Worm (Caenorhabditis elegans) whole organism, L2 larva: Measurements from ENCODE around the gene egg-1.

Experiments used
- alr-1 ChIP-seq: fragments of 150-350 bp; optimal IDR thresholded peaks from 2 replicates; lab custom pipeline; 2014; ENCODE audit warnings: missing biosample characterization, missing genetic modification characterization
- aly-2 ChIP-seq: fragments of 150-350 bp; optimal IDR thresholded peaks from 2 replicates; lab custom pipeline; 2014; ENCODE audit warnings: missing biosample characterization, missing genetic modification characterization
- ama-1 ChIP-seq: fragments of 150-350 bp; optimal IDR thresholded peaks from 2 replicates; lab custom pipeline; 2018; ENCODE audit warnings: inconsistent platforms
- egl-27 ChIP-seq: sonication (generic microtip); optimal IDR thresholded peaks from 3 replicates; lab custom pipeline; 2017; ENCODE audit warnings: missing biosample characterization, missing genetic modification reagents, missing genetic modification characterization
- elt-3 ChIP-seq: sonication (generic microtip); optimal IDR thresholded peaks from 2 replicates; lab custom pipeline; 2017; ENCODE audit warnings: missing biosample characterization, missing genetic modification characterization
- fos-1 ChIP-seq: fragments of 150-350 bp; optimal IDR thresholded peaks from 2 replicates; lab custom pipeline; 2014; ENCODE audit warnings: missing biosample characterization, missing genetic modification characterization
- nhr-25 ChIP-seq: fragments of 150-350 bp; sonication (generic microtip); optimal IDR thresholded peaks from 3 replicates; lab custom pipeline; 2014; ENCODE audit warnings: missing biosample characterization, missing genetic modification characterization
- snpc-4 ChIP-seq: fragments of 150-350 bp; optimal IDR thresholded peaks from 2 replicates; lab custom pipeline; 2014; ENCODE audit warnings: missing biosample characterization, missing genetic modification characterization
- zag-1 ChIP-seq: fragments of 150-350 bp; optimal IDR thresholded peaks from 2 replicates; lab custom pipeline; 2014; ENCODE audit warnings: missing biosample characterization, missing genetic modification characterization
- ztf-11 ChIP-seq: sonication (generic microtip); optimal IDR thresholded peaks from 2 replicates; lab custom pipeline; 2017; ENCODE audit warnings: missing biosample characterization, missing genetic modification characterization

DNA sequence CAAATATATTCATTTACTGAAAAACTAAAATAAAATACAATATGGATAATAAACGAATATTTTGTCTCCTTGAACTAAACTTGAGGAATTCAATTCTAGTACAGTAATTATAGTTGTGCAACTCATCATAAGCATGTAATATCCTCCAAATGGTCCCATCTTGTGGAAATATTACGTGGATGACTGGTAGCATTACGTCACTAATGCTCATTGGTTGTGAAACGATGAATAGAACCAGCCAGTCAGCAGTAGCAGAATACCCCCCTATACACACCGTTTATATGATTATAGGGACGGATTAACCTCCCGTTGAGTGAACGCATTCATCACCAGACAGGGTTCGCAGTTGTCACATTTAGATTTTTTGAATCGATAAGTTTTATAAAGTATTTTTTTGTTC, 9.6 kb upstream of the egg-1 start:
- no peak for TF ChIP-seq egl-27 (tag; lab: Kevin White, UChicago)
- no peak for TF ChIP-seq zag-1 (tag; lab: Kevin White, UChicago)
- no peak for TF ChIP-seq ztf-11 (tag; lab: Kevin White, UChicago)
- TF ChIP-seq snpc-4 (tag; lab: Kevin White, UChicago): no peak
- TF ChIP-seq elt-3 (tag; lab: Kevin White, UChicago): no peak
- TF ChIP-seq alr-1 (tag; lab: Kevin White, UChicago): no peak
- TF ChIP-seq ama-1: no peak
- no peak for TF ChIP-seq aly-2 (tag; lab: Kevin White, UChicago)
- no peak for TF ChIP-seq fos-1 (tag; lab: Kevin White, UChicago)
- TF ChIP-seq nhr-25: no peak
